Fruit fly (Drosophila melanogaster) whole organism, pupa: ENCODE data around the gene Ccdc56.

Experiments
- CG13204 ChIP-seq: fragments of 200-800 bp; sonication (Bioruptor generic); optimal IDR thresholded peaks from 2 replicates; lab custom pipeline; 2018; ENCODE audit warnings: missing biosample characterization, mild to moderate bottlenecking, missing genetic modification characterization, moderate library complexity
- CG15710 ChIP-seq: fragments of 200-800 bp; sonication (Bioruptor generic); optimal IDR thresholded peaks from 2 replicates; lab custom pipeline; 2018; ENCODE audit warnings: missing biosample characterization, mild to moderate bottlenecking, missing genetic modification characterization, moderate library complexity
- CG8159 ChIP-seq: fragments of 200-800 bp; sonication (Bioruptor generic); optimal IDR thresholded peaks from 3 replicates; lab custom pipeline; 2018; ENCODE audit warnings: missing biosample characterization, mild to moderate bottlenecking, missing genetic modification characterization, moderate library complexity
- D1 ChIP-seq: fragments of 200-800 bp; sonication (Bioruptor generic); optimal IDR thresholded peaks from 2 replicates; lab custom pipeline; 2018; ENCODE audit warnings: missing biosample characterization, mild to moderate bottlenecking, missing genetic modification characterization, moderate library complexity
- EcR ChIP-seq: fragments of 200-800 bp; sonication (Bioruptor generic); optimal IDR thresholded peaks from 3 replicates; lab custom pipeline; 2019; ENCODE audit warnings: missing biosample characterization, missing genetic modification characterization, mild to moderate bottlenecking, moderate library complexity, missing genetic modification reagents
- Ets98B ChIP-seq: fragments of 200-800 bp; sonication (Bioruptor generic); IDR thresholded peaks from 2 replicates; pipeline ENCODE4 v1.3.6; 2022; ENCODE audit warnings: missing biosample characterization, missing genetic modification characterization
- Pif1B ChIP-seq: fragments of 200-800 bp; sonication (Bioruptor generic); optimal IDR thresholded peaks from 3 replicates; lab custom pipeline; 2016; ENCODE audit warnings: missing biosample characterization, missing genetic modification characterization
- fd96Ca ChIP-seq: fragments of 200-800 bp; sonication (Bioruptor generic); IDR thresholded peaks from 3 replicates; pipeline ENCODE4 v1.3.6; 2022; ENCODE audit warnings: missing biosample characterization, missing genetic modification characterization

dm6 chr3L:11685876-11686275 lies 22.9 kb upstream of the Ccdc56 start:
- TF ChIP-seq EcR (no peak), Pif1B (GFP tag; lab: Kevin White, UChicago) (no peak), D1 (tag; lab: Kevin White, UChicago) (no peak), CG8159 (tag; lab: Kevin White, UChicago) (no peak), fd96Ca (no peak), Ets98B (no peak), CG15710 (tag; lab: Kevin White, UChicago) (no peak), CG13204 (GFP tag; lab: Kevin White, UChicago) (no peak)
